Worm (Caenorhabditis elegans): Measurements from ENCODE around the gene F18H3.1.
A peak's percentile ranks its signal among the peaks of the same experiment; 100 is the strongest.

Gene F18H3.1

DNA sequence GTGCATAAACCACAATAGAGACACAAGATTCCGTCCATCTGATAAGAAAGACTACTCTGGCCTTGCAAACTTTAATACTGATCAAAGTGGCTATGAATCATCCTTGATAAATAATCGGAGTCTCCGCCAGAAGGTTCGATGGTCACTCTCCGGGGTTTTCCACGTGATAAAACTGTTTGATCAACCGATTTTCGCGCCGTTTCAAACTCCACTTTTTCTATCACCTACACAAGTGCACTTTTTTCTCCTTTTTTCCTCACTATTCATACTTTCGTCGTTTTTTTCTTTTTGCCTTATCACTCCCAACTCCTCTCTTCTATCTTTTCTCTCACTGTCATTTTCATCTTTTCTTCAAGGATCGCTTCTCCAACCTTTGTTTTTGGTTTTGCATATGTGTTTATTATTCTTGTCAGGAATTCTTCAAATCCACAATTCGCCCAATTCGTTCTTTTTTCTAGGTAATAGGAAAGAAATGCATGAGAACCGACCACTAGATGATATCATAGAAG is 9.2 kb downstream of the F18H3.1 start, which contains the start of gene F18H3.4 (continued):
- TF ChIP-seq zfp-3 (GFP tag; conservative IDR thresholded peaks at IDR 0.05) = no peak
- TF ChIP-seq arid-1 (GFP tag; conservative IDR thresholded peaks at IDR 0.05) = no peak
- TF ChIP-seq pha-4 (GFP tag; IDR thresholded peaks at IDR 0.05) = 0 out of 2 replicates have a peak, but pooled peaks have one; percentile 20
- TF ChIP-seq pha-4 (tag; optimal IDR thresholded peaks at IDR 0.05) = peak; percentile 30
- TF ChIP-seq ceh-32 (tag; optimal IDR thresholded peaks at IDR 0.05; ENCODE audit: poor library complexity) = no peak
- no peak for TF ChIP-seq daf-8 (GFP tag; IDR thresholded peaks at IDR 0.05)
- peak; percentile 48 for TF ChIP-seq dpl-1 (GFP tag; optimal IDR thresholded peaks at IDR 0.05)
- TF ChIP-seq sdz-12 (GFP tag; optimal IDR thresholded peaks at IDR 0.05) = no peak
- no peak for TF ChIP-seq Y75B8A.6 (GFP tag; IDR thresholded peaks at IDR 0.05)
- TF ChIP-seq D1046.2 (GFP tag; IDR thresholded peaks at IDR 0.05) = no peak
- no peak for TF ChIP-seq aly-2 (tag; optimal IDR thresholded peaks at IDR 0.05)
- TF ChIP-seq nhr-28 (tag; optimal IDR thresholded peaks at IDR 0.05) = peak; percentile 91
- TF ChIP-seq dve-1 (tag; optimal IDR thresholded peaks at IDR 0.05; ENCODE audit: insufficient read depth) = peak; percentile 91
- peak; percentile 40 for TF ChIP-seq T20F7.1 (GFP tag; optimal IDR thresholded peaks at IDR 0.05)
- TF ChIP-seq dmd-9 (GFP tag; IDR thresholded peaks at IDR 0.05) = no peak
- peak; percentile 48 for TF ChIP-seq jun-1 (tag; optimal IDR thresholded peaks at IDR 0.05)
- TF ChIP-seq nhr-6 (tag; optimal IDR thresholded peaks at IDR 0.05) = peak; percentile 39
- TF ChIP-seq ZK337.2 (GFP tag; IDR thresholded peaks at IDR 0.05) = no peak
- TF ChIP-seq ama-1 (optimal IDR thresholded peaks at IDR 0.05) = no peak
- TF ChIP-seq attf-4 (tag; optimal IDR thresholded peaks at IDR 0.05) = no peak
- no peak for TF ChIP-seq vab-7 (GFP tag; IDR thresholded peaks at IDR 0.05)
- TF ChIP-seq aha-1 (tag) = no peak
- TF ChIP-seq ceh-44 (GFP tag; IDR thresholded peaks at IDR 0.05) = no peak
- peak; percentile 25; the same call in 1 of the 2 replicates for TF ChIP-seq nhr-42 (GFP tag; IDR thresholded peaks at IDR 0.05)
- peak; percentile 46; the same call in 1 of the 2 replicates for TF ChIP-seq T26A8.4 (GFP tag; IDR thresholded peaks at IDR 0.05)
- peak; percentile 31 for TF ChIP-seq zip-2 (tag; optimal IDR thresholded peaks at IDR 0.05)
- no peak for TF ChIP-seq snpc-1.2 (GFP tag; IDR thresholded peaks at IDR 0.05)
- no peak for TF ChIP-seq lin-13 (GFP tag; optimal IDR thresholded peaks at IDR 0.05)
- TF ChIP-seq ceh-82 (tag; optimal IDR thresholded peaks at IDR 0.05) = no peak
- TF ChIP-seq madf-9 (GFP tag; conservative IDR thresholded peaks at IDR 0.05) = no peak
- peak; percentile 50; the same call in 1 of the 2 replicates for TF ChIP-seq lin-1 (GFP tag; IDR thresholded peaks at IDR 0.05)
- TF ChIP-seq rbr-2 (tag; optimal IDR thresholded peaks at IDR 0.05) = no peak
- peak; percentile 95 for TF ChIP-seq nhr-77 (tag; optimal IDR thresholded peaks at IDR 0.05)
- TF ChIP-seq R02D3.7 (tag; optimal IDR thresholded peaks at IDR 0.05) = no peak
- TF ChIP-seq tra-1 (GFP tag; IDR thresholded peaks at IDR 0.05) = peak; percentile 62
- TF ChIP-seq php-3 (GFP tag; IDR thresholded peaks at IDR 0.05) = peak; percentile 95
- TF ChIP-seq zip-11 (GFP tag; IDR thresholded peaks at IDR 0.05) = no peak
- TF ChIP-seq unc-130 (GFP tag; optimal IDR thresholded peaks at IDR 0.05) = no peak
- TF ChIP-seq egl-27 (tag; optimal IDR thresholded peaks at IDR 0.05) = no peak
- TF ChIP-seq F10B5.3 (tag; optimal IDR thresholded peaks at IDR 0.05) = no peak
- TF ChIP-seq unc-62 (GFP tag; optimal IDR thresholded peaks at IDR 0.05 in 1 of 2) = peak in 1 of 2 experiments; percentile 72
- TF ChIP-seq unc-62 (tag; optimal IDR thresholded peaks at IDR 0.05) = no peak
- TF ChIP-seq mdl-1 (tag; optimal IDR thresholded peaks at IDR 0.05) = peak; percentile 12 to 77
- TF ChIP-seq gei-8 (GFP tag; optimal IDR thresholded peaks at IDR 0.05) = peak; percentile 29
- peak in 1 of 2 experiments; percentile 69 for TF ChIP-seq daf-16 (GFP tag; optimal IDR thresholded peaks at IDR 0.05)
- peak; percentile 87 for TF ChIP-seq daf-16 (tag; optimal IDR thresholded peaks at IDR 0.05)
- 0 out of 2 replicates have a peak, but pooled peaks have one; percentile 44 for TF ChIP-seq ceh-20 (GFP tag; IDR thresholded peaks at IDR 0.05)
- no peak for TF ChIP-seq spr-3 (GFP tag; optimal IDR thresholded peaks at IDR 0.05)
- no peak for TF ChIP-seq Y5F2A.4 (GFP tag; optimal IDR thresholded peaks at IDR 0.05)
- TF ChIP-seq hlh-30 (tag; optimal IDR thresholded peaks at IDR 0.05; ENCODE audit: insufficient read depth) = peak; percentile 75
- no peak for TF ChIP-seq fos-1 (tag; optimal IDR thresholded peaks at IDR 0.05)
- TF ChIP-seq F44E2.7 (GFP tag; IDR thresholded peaks at IDR 0.05) = no peak

Measured in whole organism, L4 larva.